Fruit fly (Drosophila melanogaster) whole organism, embryonic: ENCODE measurements around the gene CG14787.
A peak's percentile ranks its signal among the peaks of the same experiment; 100 is the strongest.

Source experiments
- Asciz ChIP-seq: fragments of 200-800 bp; sonication (Bioruptor generic); optimal IDR thresholded peaks from 2 replicates; lab custom pipeline; 2017; ENCODE audit warnings: missing biosample characterization, mild to moderate bottlenecking, missing genetic modification characterization, missing genetic modification reagents
- Blimp-1 ChIP-seq: fragments of 200-800 bp; sonication (Bioruptor generic); optimal IDR thresholded peaks from 3 replicates; lab custom pipeline; 2018; ENCODE audit warnings: missing biosample characterization, missing genetic modification characterization, mild to moderate bottlenecking, moderate library complexity, missing genetic modification reagents
- BtbVII ChIP-seq: fragments of 200-800 bp; sonication (Bioruptor generic); optimal IDR thresholded peaks from 3 replicates; lab custom pipeline; 2017; ENCODE audit warnings: missing biosample characterization, mild to moderate bottlenecking, missing genetic modification characterization
- CG10565 ChIP-seq: fragments of 200-800 bp; sonication (Bioruptor generic); optimal IDR thresholded peaks from 3 replicates; lab custom pipeline; 2016; ENCODE audit warnings: missing biosample characterization, mild to moderate bottlenecking, missing genetic modification characterization
- CG11085 ChIP-seq: fragments of 200-800 bp; sonication (Bioruptor generic); IDR thresholded peaks from 2 replicates; pipeline ENCODE4 v1.3.6; 2022; ENCODE audit warnings: missing biosample characterization, missing genetic modification characterization
- CG15514 ChIP-seq: fragments of 200-800 bp; sonication (Bioruptor generic); optimal IDR thresholded peaks from 3 replicates; lab custom pipeline; 2017; ENCODE audit warnings: missing biosample characterization, missing genetic modification characterization, mild to moderate bottlenecking, moderate library complexity, missing genetic modification reagents
- CG1603 ChIP-seq: fragments of 200-800 bp; sonication (Bioruptor generic); optimal IDR thresholded peaks from 2 replicates; lab custom pipeline; 2019; ENCODE audit warnings: missing biosample characterization, mild to moderate bottlenecking, missing genetic modification characterization, moderate library complexity
- CG2116 ChIP-seq: fragments of 200-800 bp; sonication (Bioruptor generic); optimal IDR thresholded peaks from 3 replicates; lab custom pipeline; 2018; ENCODE audit warnings: missing biosample characterization, mild to moderate bottlenecking, missing genetic modification characterization
- CG2889 ChIP-seq: fragments of 200-800 bp; sonication (Bioruptor generic); IDR thresholded peaks from 3 replicates; pipeline ENCODE4 v1.3.6; 2022; ENCODE audit warnings: missing biosample characterization, missing genetic modification characterization
- CG30403 ChIP-seq: fragments of 200-800 bp; sonication (Bioruptor generic); optimal IDR thresholded peaks from 3 replicates; lab custom pipeline; 2016; ENCODE audit warnings: missing biosample characterization, missing genetic modification characterization
- CG32532 ChIP-seq: fragments of 200-800 bp; sonication (Bioruptor generic); IDR thresholded peaks from 2 replicates; pipeline ENCODE4 v1.3.6; 2022; ENCODE audit warnings: missing biosample characterization, missing genetic modification characterization
- CG34224 ChIP-seq: fragments of 200-800 bp; sonication (Bioruptor generic); IDR thresholded peaks from 3 replicates; pipeline ENCODE4 v1.3.6; 2022; ENCODE audit warnings: missing biosample characterization, missing genetic modification characterization; ENCODE audit not compliant: partially characterized antibody
- CG4328 ChIP-seq: fragments of 200-800 bp; sonication (Bioruptor generic); optimal IDR thresholded peaks from 3 replicates; lab custom pipeline; 2017; ENCODE audit warnings: missing biosample characterization, missing genetic modification reagents, missing genetic modification characterization
- CG4617 ChIP-seq: fragments of 200-800 bp; sonication (Bioruptor generic); optimal IDR thresholded peaks from 3 replicates; lab custom pipeline; 2016; ENCODE audit warnings: missing biosample characterization, missing genetic modification characterization, borderline replicate concordance
- CG4820 ChIP-seq: fragments of 200-800 bp; sonication (Bioruptor generic); optimal IDR thresholded peaks from 3 replicates; lab custom pipeline; 2016; ENCODE audit warnings: missing biosample characterization, missing genetic modification characterization
- CG7357 ChIP-seq: fragments of 200-800 bp; sonication (Bioruptor generic); IDR thresholded peaks from 3 replicates; pipeline ENCODE4 v1.3.6; 2022; ENCODE audit warnings: missing biosample characterization, missing genetic modification characterization
- CG8359 ChIP-seq: fragments of 200-800 bp; sonication (Bioruptor generic); optimal IDR thresholded peaks from 2 replicates; lab custom pipeline; 2017; ENCODE audit warnings: missing biosample characterization, mild to moderate bottlenecking, missing genetic modification characterization, borderline replicate concordance
- CG9215 ChIP-seq: fragments of 200-800 bp; sonication (Bioruptor generic); IDR thresholded peaks from 2 replicates; pipeline ENCODE4 v1.3.6; 2022; ENCODE audit warnings: missing biosample characterization, missing genetic modification characterization
- Dp ChIP-seq: fragments of 200-800 bp; sonication (Bioruptor generic); optimal IDR thresholded peaks from 2 replicates; lab custom pipeline; 2018; ENCODE audit warnings: missing biosample characterization, mild to moderate bottlenecking, missing genetic modification characterization, moderate library complexity
- E2f1 ChIP-seq: fragments of 200-800 bp; sonication (Bioruptor generic); IDR thresholded peaks from 2 replicates; pipeline ENCODE4 v1.3.6; 2022; ENCODE audit warnings: missing biosample characterization, missing genetic modification characterization
- Jarid2 ChIP-seq: fragments of 200-800 bp; sonication (Bioruptor generic); optimal IDR thresholded peaks from 3 replicates; lab custom pipeline; 2017; ENCODE audit warnings: mild to moderate bottlenecking, missing biosample characterization, missing genetic modification reagents, missing genetic modification characterization
- MBD-R2 ChIP-seq: fragments of 200-800 bp; sonication (Bioruptor generic); IDR thresholded peaks from 2 replicates; pipeline ENCODE4 v1.3.6; 2022; ENCODE audit warnings: missing biosample characterization, missing genetic modification characterization
- Med ChIP-seq: fragments of 200-800 bp; sonication (Bioruptor generic); peaks from one replicate; lab custom pipeline; 2016; ENCODE audit warnings: missing biosample characterization, missing genetic modification characterization, mild to moderate bottlenecking, inconsistent platforms, moderate library complexity
- Mrtf ChIP-seq: fragments of 200-800 bp; sonication (Bioruptor generic); IDR thresholded peaks from 3 replicates; pipeline ENCODE4 v1.3.6; 2022; ENCODE audit warnings: missing biosample characterization, missing genetic modification characterization
- Nf-YB ChIP-seq: fragments of 200-800 bp; sonication (Bioruptor generic); optimal IDR thresholded peaks from 3 replicates; lab custom pipeline; 2019; ENCODE audit warnings: missing biosample characterization, mild to moderate bottlenecking, missing genetic modification characterization, moderate library complexity
- Oli ChIP-seq: fragments of 200-800 bp; sonication (Bioruptor generic); optimal IDR thresholded peaks from 2 replicates; lab custom pipeline; 2018; ENCODE audit warnings: missing biosample characterization, mild to moderate bottlenecking, missing genetic modification characterization, moderate library complexity
- Six4 ChIP-seq: fragments of 200-800 bp; sonication (Bioruptor generic); optimal IDR thresholded peaks from 2 replicates; lab custom pipeline; 2016; ENCODE audit warnings: missing biosample characterization, missing genetic modification characterization
- Sry-δ ChIP-seq: fragments of 200-800 bp; sonication (Bioruptor generic); optimal IDR thresholded peaks from 2 replicates; lab custom pipeline; 2016; ENCODE audit warnings: missing biosample characterization, missing genetic modification characterization
- Trl ChIP-seq, 3 experiments: fragments of >200 bp in 2 of 3; fragments of 200-800 bp in 1 of 3; sonication (Bioruptor generic) in 1 of 3; optimal IDR thresholded peaks; 2 replicates in 1 of 3; 3 replicates in 2 of 3; lab custom pipeline; 2016 to 2017; ENCODE audit warnings: missing biosample characterization in 1 of 3, missing genetic modification characterization in 1 of 3
- ap ChIP-seq: fragments of 200-800 bp; sonication (Bioruptor generic); IDR thresholded peaks from 2 replicates; pipeline ENCODE4 v1.3.6; 2022; ENCODE audit warnings: missing biosample characterization, missing genetic modification characterization
- cas ChIP-seq: fragments of 200-800 bp; sonication (Bioruptor generic); IDR thresholded peaks from 2 replicates; pipeline ENCODE4 v1.3.6; 2022; ENCODE audit warnings: missing biosample characterization, missing genetic modification characterization
- cg ChIP-seq: fragments of 200-800 bp; sonication (Bioruptor generic); optimal IDR thresholded peaks from 3 replicates; lab custom pipeline; 2019; ENCODE audit warnings: missing biosample characterization, mild to moderate bottlenecking, missing genetic modification characterization, moderate library complexity
- chm ChIP-seq: fragments of 200-800 bp; sonication (Bioruptor generic); IDR thresholded peaks from 2 replicates; pipeline ENCODE4 v1.3.6; 2022; ENCODE audit warnings: missing biosample characterization, missing genetic modification characterization
- dysf ChIP-seq: fragments of 200-800 bp; sonication (Bioruptor generic); IDR thresholded peaks from 3 replicates; pipeline ENCODE4 v1.3.6; 2022; ENCODE audit warnings: missing biosample characterization, missing genetic modification characterization
- esg ChIP-seq: fragments of 200-800 bp; sonication (Bioruptor generic); conservative IDR thresholded peaks from 2 replicates; pipeline ENCODE4 v1.3.6; 2022; ENCODE audit warnings: missing biosample characterization, missing genetic modification characterization
- ind ChIP-seq: fragments of 200-800 bp; sonication (Bioruptor generic); optimal IDR thresholded peaks from 3 replicates; lab custom pipeline; 2016; ENCODE audit warnings: missing biosample characterization, missing genetic modification characterization
- knrl ChIP-seq: fragments of 200-800 bp; sonication (Bioruptor generic); IDR thresholded peaks from 3 replicates; pipeline ENCODE4 v1.3.6; 2022; ENCODE audit warnings: missing biosample characterization, missing genetic modification characterization; ENCODE audit not compliant: partially characterized antibody
- lilli ChIP-seq: fragments of 200-800 bp; sonication (Bioruptor generic); optimal IDR thresholded peaks from 3 replicates; lab custom pipeline; 2016; ENCODE audit warnings: missing biosample characterization, missing genetic modification characterization
- maf-S ChIP-seq: fragments of 200-800 bp; sonication (Bioruptor generic); optimal IDR thresholded peaks from 2 replicates; lab custom pipeline; 2016; ENCODE audit warnings: missing biosample characterization, missing genetic modification characterization
- nmo ChIP-seq: fragments of 200-800 bp; sonication (Bioruptor generic); optimal IDR thresholded peaks from 2 replicates; lab custom pipeline; 2018; ENCODE audit warnings: missing biosample characterization, mild to moderate bottlenecking, missing genetic modification characterization, moderate library complexity
- odd ChIP-seq: fragments of 200-800 bp; sonication (Bioruptor generic); optimal IDR thresholded peaks from 2 replicates; lab custom pipeline; 2017; ENCODE audit warnings: missing biosample characterization, mild to moderate bottlenecking, missing genetic modification characterization
- onecut ChIP-seq: fragments of 200-800 bp; sonication (Bioruptor generic); IDR thresholded peaks from 2 replicates; pipeline ENCODE4 v1.3.6; 2022; ENCODE audit warnings: missing biosample characterization, missing genetic modification characterization
- org-1 ChIP-seq: fragments of 200-800 bp; sonication (Bioruptor generic); optimal IDR thresholded peaks from 2 replicates; lab custom pipeline; 2017; ENCODE audit warnings: missing biosample characterization, missing genetic modification characterization
- prd ChIP-seq, 3 experiments: fragments of >200 bp in 2 of 3; fragments of 200-800 bp in 1 of 3; sonication (Bioruptor generic) in 1 of 3; optimal IDR thresholded peaks in 2 of 3; IDR thresholded peaks in 1 of 3; 2 replicates in 2 of 3; 3 replicates in 1 of 3; pipeline versions ENCODE4 v1.3.6 to Lab custom; 2017 to 2022; ENCODE audit warnings: missing biosample characterization in 1 of 3, missing genetic modification characterization in 1 of 3
- row ChIP-seq: fragments of 200-800 bp; sonication (Bioruptor generic); IDR thresholded peaks from 3 replicates; pipeline ENCODE4 v1.3.6; 2022; ENCODE audit warnings: missing biosample characterization, missing genetic modification characterization
- sug ChIP-seq: fragments of 200-800 bp; optimal IDR thresholded peaks from 2 replicates; lab custom pipeline; 2019; ENCODE audit warnings: missing biosample characterization, mild to moderate bottlenecking, missing genetic modification characterization, moderate library complexity
- ttk ChIP-seq: fragments of 200-800 bp; sonication (Bioruptor generic); IDR thresholded peaks from 2 replicates; pipeline ENCODE4 v2.1.2; 2022; ENCODE audit warnings: missing biosample characterization, missing genetic modification characterization
- zf30C ChIP-seq: fragments of 200-800 bp; sonication (Bioruptor generic); optimal IDR thresholded peaks from 3 replicates; lab custom pipeline; 2018; ENCODE audit warnings: missing biosample characterization, mild to moderate bottlenecking, missing genetic modification characterization

CG14787 gene

dm6 chrX:1482840-1483518 is 21.5 kb upstream of the CG14787 start, which contains the start of the genes sta and inc (continued):
- peak; percentile 12 for TF ChIP-seq Blimp-1 (GFP tag; lab: Kevin White, UChicago)
- peak; percentile 61 for TF ChIP-seq MBD-R2 (GFP tag; lab: Robert Waterston, UW)
- TF ChIP-seq CG2889 (GFP tag; lab: Robert Waterston, UW): no peak
- peak; percentile 81 for TF ChIP-seq onecut
- peak; percentile 44 for TF ChIP-seq CG30403 (GFP tag; lab: Kevin White, UChicago)
- TF ChIP-seq dysf (GFP tag; lab: Robert Waterston, UW): peak; percentile 50; the same call in 1 of the 3 replicates
- TF ChIP-seq CG4820: no peak
- no peak for TF ChIP-seq CG9215 (GFP tag; lab: Robert Waterston, UW)
- TF ChIP-seq Six4 (GFP tag; lab: Kevin White, UChicago): peak; percentile 22
- no peak for TF ChIP-seq cas (GFP tag; lab: Robert Waterston, UW)
- TF ChIP-seq lilli (GFP tag; lab: Kevin White, UChicago): peak; percentile 65
- TF ChIP-seq prd (optimal IDR thresholded peaks at IDR 0.05; lab: Kevin White, UChicago): no peak
- 0 out of 3 replicates have a peak, but pooled peaks have one; percentile 40 for TF ChIP-seq prd (GFP tag; IDR thresholded peaks at IDR 0.05; lab: Robert Waterston, UW)
- TF ChIP-seq CG15514: peak; percentile 89
- TF ChIP-seq Mrtf (GFP tag; lab: Robert Waterston, UW): 0 out of 3 replicates have a peak, but pooled peaks have one; percentile 48
- TF ChIP-seq CG4328 (GFP tag; lab: Kevin White, UChicago): peak; percentile 69
- TF ChIP-seq Jarid2: peak; percentile 76
- TF ChIP-seq row: peak; percentile 33; the same call in 1 of the 3 replicates
- TF ChIP-seq Trl (optimal IDR thresholded peaks at IDR 0.05; lab: Kevin White, UChicago): no peak
- peak; percentile 63 for TF ChIP-seq Trl (GFP tag; optimal IDR thresholded peaks at IDR 0.05; lab: Kevin White, UChicago)
- TF ChIP-seq CG2116 (GFP tag; lab: Kevin White, UChicago): peak; percentile 81
- TF ChIP-seq E2f1 (GFP tag; lab: Robert Waterston, UW): peak; percentile 42; the same call in 1 of the 2 replicates
- peak; percentile 65 for TF ChIP-seq Asciz (GFP tag; lab: Kevin White, UChicago)
- peak; percentile 82 for TF ChIP-seq Sry-δ (GFP tag; lab: Kevin White, UChicago)
- peak; percentile 2 for TF ChIP-seq ind (GFP tag; lab: Kevin White, UChicago)
- TF ChIP-seq ap (GFP tag; lab: Robert Waterston, UW): no peak
- peak; percentile 84 for TF ChIP-seq BtbVII (GFP tag; lab: Kevin White, UChicago)
- peak; percentile 97 for TF ChIP-seq Med (GFP tag; lab: Kevin White, UChicago)
- TF ChIP-seq esg (GFP tag; lab: Robert Waterston, UW): no peak
- TF ChIP-seq sug (tag; lab: Kevin White, UChicago): peak; percentile 74
- peak; percentile 65 for TF ChIP-seq knrl (GFP tag; lab: Robert Waterston, UW)
- TF ChIP-seq org-1: peak; percentile 59
- TF ChIP-seq cg (GFP tag; lab: Kevin White, UChicago): no peak
- TF ChIP-seq CG11085 (GFP tag; lab: Robert Waterston, UW): no peak; the same call in 1 of the 2 replicates
- TF ChIP-seq Oli (tag; lab: Kevin White, UChicago): peak; percentile 31
- TF ChIP-seq chm: peak; percentile 61
- peak; percentile 52 for TF ChIP-seq Nf-YB (GFP tag; lab: Kevin White, UChicago)
- TF ChIP-seq CG34224 (GFP tag; lab: Robert Waterston, UW): peak; percentile 67
- peak; percentile 24 for TF ChIP-seq maf-S
- peak; percentile 66 for TF ChIP-seq CG32532 (GFP tag; lab: Robert Waterston, UW)
- peak; percentile 90 for TF ChIP-seq Dp (GFP tag; lab: Kevin White, UChicago)
- TF ChIP-seq CG4617 (GFP tag; lab: Kevin White, UChicago): peak; percentile 49
- peak; percentile 34 for TF ChIP-seq zf30C (GFP tag; lab: Kevin White, UChicago)
- peak; percentile 69 for TF ChIP-seq odd (GFP tag; lab: Kevin White, UChicago)
- no peak for TF ChIP-seq CG10565 (GFP tag; lab: Kevin White, UChicago)
- TF ChIP-seq CG8359: peak; percentile 10
- peak; percentile 67 for TF ChIP-seq nmo
- TF ChIP-seq CG7357 (GFP tag; lab: Robert Waterston, UW): no peak
- peak; percentile 32; the same call in 1 of the 2 replicates for TF ChIP-seq ttk (GFP tag; lab: Robert Waterston, UW)
- peak; percentile 92 for TF ChIP-seq CG1603 (tag; lab: Kevin White, UChicago)
